Worm (Caenorhabditis elegans) whole organism, late embryonic: Measurements from ENCODE around the gene dnc-3.

Experiments
- F13H6.1 ChIP-seq: sonication (generic microtip); optimal IDR thresholded peaks from 2 replicates; lab custom pipeline; 2016; ENCODE audit warnings: missing genetic modification characterization, missing compliant biosample characterization
- ceh-2 ChIP-seq: sonication (generic microtip); optimal IDR thresholded peaks from 2 replicates; lab custom pipeline; 2016; ENCODE audit warnings: missing genotype, missing genetic modification characterization, missing compliant biosample characterization
- ceh-48 ChIP-seq: sonication (generic microtip); optimal IDR thresholded peaks from 2 replicates; lab custom pipeline; 2016; ENCODE audit warnings: missing genetic modification characterization, inconsistent platforms, missing compliant biosample characterization
- eyg-1 ChIP-seq: sonication (generic microtip); optimal IDR thresholded peaks from 2 replicates; lab custom pipeline; 2016; ENCODE audit warnings: missing genotype, missing genetic modification characterization, missing compliant biosample characterization
- lin-11 ChIP-seq: fragments of 200-800 bp; sonication (Bioruptor generic); optimal IDR thresholded peaks from 2 replicates; lab custom pipeline; 2018; ENCODE audit warnings: mild to moderate bottlenecking, missing genetic modification characterization, missing compliant biosample characterization
- madf-2 ChIP-seq: sonication (generic microtip); optimal IDR thresholded peaks from 2 replicates; lab custom pipeline; 2017; ENCODE audit warnings: missing genetic modification characterization, missing compliant biosample characterization
- nhr-11 ChIP-seq: fragments of 150-350 bp; optimal IDR thresholded peaks from 2 replicates; lab custom pipeline; 2014; ENCODE audit warnings: missing biosample characterization, missing genetic modification characterization

DNA sequence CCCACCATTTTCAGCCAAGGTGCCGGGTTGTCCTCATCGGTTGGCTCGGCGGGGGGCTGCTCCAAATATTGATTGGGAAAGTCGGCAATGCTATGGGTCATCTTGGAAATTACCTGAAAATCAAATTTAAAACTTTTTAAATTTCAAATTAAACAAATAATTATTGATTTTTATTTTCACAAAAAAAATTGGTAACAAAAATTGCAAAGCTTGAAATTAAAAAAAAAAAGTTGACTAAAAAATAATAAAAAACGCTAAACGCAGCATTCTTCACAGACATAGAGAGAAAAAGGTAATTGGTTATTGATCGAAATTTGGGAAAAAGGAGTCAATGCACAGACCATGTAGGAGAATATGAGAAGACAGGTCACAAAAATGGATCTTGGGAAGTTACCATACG lies 45.2 kb downstream of the dnc-3 start, which contains the start of gene Y49F6A.11:
- TF ChIP-seq nhr-11 (tag; lab: Kevin White, UChicago): no peak
- no peak for TF ChIP-seq ceh-48 (tag; lab: Kevin White, UChicago)
- TF ChIP-seq madf-2: no peak
- TF ChIP-seq lin-11 (tag; lab: Kevin White, UChicago): no peak
- TF ChIP-seq ceh-2 (tag; lab: Kevin White, UChicago): no peak
- TF ChIP-seq F13H6.1: no peak
- no peak for TF ChIP-seq eyg-1 (tag; lab: Kevin White, UChicago)
